Worm (Caenorhabditis elegans) whole organism, midembryonic: ENCODE results near the gene sde-2.
A peak's percentile ranks its signal among the peaks of the same experiment; 100 is the strongest.

Experiments
- T22C8.4 ChIP-seq: fragments of 200-800 bp; sonication (Bioruptor generic); IDR thresholded peaks from 2 replicates; pipeline ENCODE4 v1.3.6; 2022; ENCODE audit warnings: missing genetic modification characterization, missing compliant biosample characterization
- cog-1 ChIP-seq: sonication (generic microtip); optimal IDR thresholded peaks from 2 replicates; lab custom pipeline; 2016; ENCODE audit warnings: missing genetic modification characterization, missing compliant biosample characterization
- flt-1 ChIP-seq: fragments of 200-800 bp; sonication (Bioruptor generic); IDR thresholded peaks from 2 replicates; pipeline ENCODE4 v1.3.6; 2022; ENCODE audit warnings: missing genetic modification characterization, missing compliant biosample characterization
- klf-2 ChIP-seq: fragments of 200-800 bp; sonication (Bioruptor generic); conservative IDR thresholded peaks from 2 replicates; pipeline ENCODE4 v1.3.6; 2022; ENCODE audit warnings: missing genetic modification reagents, missing genetic modification characterization, missing compliant biosample characterization
- med-1 ChIP-seq: sonication (generic microtip); optimal IDR thresholded peaks from 2 replicates; lab custom pipeline; 2017; ENCODE audit warnings: missing genetic modification characterization, mild to moderate bottlenecking, missing compliant biosample characterization, antibody characterized with exemption, missing genetic modification reagents; ENCODE audit not compliant: insufficient read depth
- ref-1 ChIP-seq: fragments of 200-800 bp; sonication (Bioruptor generic); conservative IDR thresholded peaks from 2 replicates; pipeline ENCODE4 v1.3.6; 2022; ENCODE audit warnings: missing genetic modification reagents, missing genetic modification characterization, missing compliant biosample characterization
- tab-1 ChIP-seq: fragments of 200-800 bp; sonication (Bioruptor generic); IDR thresholded peaks from 2 replicates; pipeline ENCODE4 v1.3.6; 2022; ENCODE audit warnings: missing genetic modification characterization, missing compliant biosample characterization
- ztf-23 ChIP-seq: fragments of 200-800 bp; sonication (Bioruptor generic); IDR thresholded peaks from 2 replicates; pipeline ENCODE4 v1.3.6; 2022; ENCODE audit warnings: missing genetic modification reagents, missing genetic modification characterization, missing compliant biosample characterization
- ztf-29 ChIP-seq: fragments of 200-800 bp; sonication (Bioruptor generic); IDR thresholded peaks from 2 replicates; pipeline ENCODE4 v1.3.6; 2022; ENCODE audit warnings: missing genetic modification reagents, missing genetic modification characterization, missing compliant biosample characterization

The sde-2 gene

ce11 chrV:13652322-13652721 is 24.9 kb downstream of the sde-2 start:
- TF ChIP-seq ztf-29, result no peak
- TF ChIP-seq flt-1 (GFP tag; lab: Robert Waterston, UW), result no peak
- no peak for TF ChIP-seq cog-1 (tag; lab: Kevin White, UChicago)
- TF ChIP-seq tab-1 (GFP tag; lab: Robert Waterston, UW), result no peak
- TF ChIP-seq klf-2 (GFP tag; lab: Robert Waterston, UW), result no peak
- TF ChIP-seq ref-1 (GFP tag; lab: Robert Waterston, UW), result no peak
- no peak for TF ChIP-seq med-1 (GFP tag; lab: Kevin White, UChicago)
- no peak for TF ChIP-seq ztf-23
- TF ChIP-seq T22C8.4, result no peak

DNA sequence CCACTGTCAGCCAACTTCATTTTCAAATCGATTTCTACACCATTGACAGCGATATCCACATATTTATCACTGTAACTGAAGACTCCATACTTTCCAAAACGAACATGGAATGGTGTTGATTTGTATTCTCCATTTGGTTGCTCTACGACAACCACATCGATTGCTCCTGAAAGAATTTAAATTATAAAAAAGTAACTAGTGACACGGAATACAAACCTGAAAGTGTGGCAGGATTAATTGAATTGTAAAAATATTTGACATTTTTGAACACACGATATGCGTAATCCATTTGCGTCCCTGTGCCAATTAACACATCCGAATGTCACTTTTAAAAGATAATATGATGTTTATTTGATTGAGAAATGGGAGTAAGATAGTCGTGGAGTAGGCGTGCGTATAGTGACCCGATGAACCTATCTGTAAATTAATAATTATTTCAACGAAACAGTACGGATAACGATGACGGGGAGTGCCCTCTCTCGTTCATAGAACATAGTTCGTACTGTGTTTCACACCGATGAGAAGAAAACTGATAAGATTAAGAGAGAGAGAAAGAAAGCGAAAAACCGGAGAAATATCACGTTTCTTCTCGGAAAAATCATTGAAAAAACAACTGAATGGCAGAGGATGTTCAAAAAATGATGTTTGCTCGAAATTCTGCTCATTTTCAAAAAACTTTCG is 26.5 kb downstream of the sde-2 start, which contains the start of gene lpin-1:
lpin-1 (minus strand) TSS at position 417 of the 681 bp plus-strand sequence.
- TF ChIP-seq ztf-29 (no peak), klf-2 (GFP tag; lab: Robert Waterston, UW) (no peak), cog-1 (tag; lab: Kevin White, UChicago) (no peak), tab-1 (GFP tag; lab: Robert Waterston, UW) (no peak), flt-1 (GFP tag; lab: Robert Waterston, UW) (no peak), med-1 (GFP tag; lab: Kevin White, UChicago) (no peak), ztf-23 (no peak), ref-1 (GFP tag; lab: Robert Waterston, UW) (no peak), T22C8.4 (no peak)

- TF ChIP-seq klf-2 (GFP tag; lab: Robert Waterston, UW) (no peak), cog-1 (tag; lab: Kevin White, UChicago) (no peak), tab-1 (GFP tag; lab: Robert Waterston, UW) (no peak), ztf-23 (no peak), med-1 (GFP tag; lab: Kevin White, UChicago) (no peak), T22C8.4 (no peak), flt-1 (GFP tag; lab: Robert Waterston, UW) (no peak), ztf-29 (no peak), ref-1 (GFP tag; lab: Robert Waterston, UW) (no peak)
Measured at ce11 chrV:13654394-13654792, 27.0 kb downstream of the sde-2 start.

DNA sequence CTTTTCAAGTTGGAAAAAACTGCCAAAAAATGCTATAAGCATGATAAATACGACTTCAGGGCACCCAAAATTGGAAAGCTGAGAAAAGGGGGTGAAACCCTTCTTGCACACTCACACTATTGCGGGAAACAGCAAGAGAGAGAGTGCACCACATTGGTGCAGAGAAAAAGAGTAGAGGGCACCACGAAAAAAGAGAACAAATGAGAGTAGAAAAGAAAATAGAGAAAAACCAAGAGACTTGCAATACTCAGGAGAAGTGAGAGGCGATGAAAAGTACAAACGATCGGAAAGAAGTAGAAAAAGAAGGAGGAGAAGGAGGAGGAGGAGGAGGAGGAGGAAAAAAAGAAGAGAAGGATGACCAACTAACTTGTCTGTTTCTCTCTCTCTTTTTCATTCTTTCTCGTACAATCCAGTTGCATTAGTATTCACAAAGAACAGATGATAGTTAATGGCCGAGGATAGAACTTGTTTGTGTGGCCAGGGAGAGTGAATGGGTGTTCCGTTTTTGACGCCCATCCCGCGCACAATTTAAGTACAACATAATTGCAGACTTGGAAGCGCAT is 27.9 kb downstream of the sde-2 start:
- TF ChIP-seq flt-1 (GFP tag; lab: Robert Waterston, UW), result no peak
- TF ChIP-seq cog-1 (tag; lab: Kevin White, UChicago), result peak; percentile 69

DNA sequence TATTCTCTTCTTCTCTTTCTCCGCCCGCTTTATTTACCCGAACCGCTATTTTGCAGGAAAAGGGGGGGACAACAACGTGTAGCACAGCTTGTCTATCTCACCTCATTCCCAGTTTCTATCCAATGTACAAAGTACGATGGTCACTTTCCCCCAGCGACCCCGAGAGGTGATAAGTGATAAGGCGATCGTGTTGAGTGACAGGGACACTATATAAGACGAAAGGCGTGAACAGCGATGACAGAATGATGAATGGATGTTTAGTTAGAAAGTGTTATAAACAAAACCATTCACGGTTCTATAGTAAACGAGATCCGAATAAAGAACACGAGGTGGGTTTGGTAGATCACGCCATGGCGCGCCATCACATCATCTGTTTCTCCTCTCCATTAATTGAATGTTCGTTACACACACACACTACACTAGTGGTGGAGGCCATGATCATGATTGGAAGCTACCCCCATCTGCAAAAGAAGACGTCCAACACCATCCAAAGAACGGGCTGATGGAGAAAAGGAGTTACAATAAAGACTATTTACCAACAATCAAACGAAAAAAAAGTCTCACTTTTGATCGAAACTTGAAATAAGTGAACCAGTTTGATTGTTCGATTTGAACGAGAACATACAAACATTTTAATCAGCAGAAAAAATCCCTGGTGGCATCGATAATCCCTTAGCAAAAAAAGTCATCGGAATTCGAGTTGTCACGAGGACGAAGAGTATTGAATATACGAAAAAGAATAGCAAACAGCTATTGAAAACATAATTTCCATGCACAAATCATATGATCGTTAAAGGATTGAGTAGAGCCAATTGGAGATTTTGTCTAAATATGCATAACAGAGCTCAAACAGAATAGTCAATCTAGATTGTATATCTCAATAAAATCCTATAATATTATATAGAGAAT is 29.2 kb downstream of the sde-2 start:
- no peak for TF ChIP-seq med-1 (GFP tag; lab: Kevin White, UChicago)
- TF ChIP-seq flt-1 (GFP tag; lab: Robert Waterston, UW), result no peak
- TF ChIP-seq cog-1 (tag; lab: Kevin White, UChicago), result no peak
- TF ChIP-seq ztf-29, result no peak
- no peak for TF ChIP-seq klf-2 (GFP tag; lab: Robert Waterston, UW)
- no peak for TF ChIP-seq ref-1 (GFP tag; lab: Robert Waterston, UW)

DNA sequence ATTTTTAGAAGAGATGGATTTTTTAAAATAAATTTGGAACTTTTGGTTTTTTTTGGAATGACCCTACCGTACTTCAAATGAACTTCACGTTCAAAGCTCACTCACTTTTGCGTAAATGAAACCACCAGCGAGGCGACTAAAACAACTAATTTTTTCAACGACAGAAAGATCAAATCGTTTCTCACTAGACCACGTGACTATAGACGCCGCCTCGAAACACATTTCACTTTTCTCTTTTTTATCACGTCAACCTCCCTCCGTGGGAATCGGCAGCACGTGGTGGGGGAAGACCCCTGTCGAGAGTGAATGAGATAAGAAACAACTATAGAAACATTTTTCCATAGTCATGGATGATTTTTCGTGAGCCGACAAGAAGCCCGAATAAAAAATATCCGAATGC is 29.9 kb downstream of the sde-2 start:
- TF ChIP-seq tab-1 (GFP tag; lab: Robert Waterston, UW), result no peak
- TF ChIP-seq ref-1 (GFP tag; lab: Robert Waterston, UW), result no peak
- TF ChIP-seq ztf-29, result no peak
- no peak for TF ChIP-seq med-1 (GFP tag; lab: Kevin White, UChicago)
- TF ChIP-seq T22C8.4, result no peak
- TF ChIP-seq flt-1 (GFP tag; lab: Robert Waterston, UW), result no peak
- no peak for TF ChIP-seq cog-1 (tag; lab: Kevin White, UChicago)
- no peak for TF ChIP-seq klf-2 (GFP tag; lab: Robert Waterston, UW)
- no peak for TF ChIP-seq ztf-23

ce11 chrV:13657841-13658338 is 30.5 kb downstream of the sde-2 start:
- TF ChIP-seq ref-1 (GFP tag; lab: Robert Waterston, UW) (no peak), ztf-29 (no peak), flt-1 (GFP tag; lab: Robert Waterston, UW) (no peak), ztf-23 (no peak), tab-1 (GFP tag; lab: Robert Waterston, UW) (no peak), T22C8.4 (no peak), med-1 (GFP tag; lab: Kevin White, UChicago) (no peak), klf-2 (GFP tag; lab: Robert Waterston, UW) (no peak), cog-1 (tag; lab: Kevin White, UChicago) (no peak)

ce11 chrV:13658577-13658976 is 31.2 kb downstream of the sde-2 start:
- TF ChIP-seq med-1 (GFP tag; lab: Kevin White, UChicago) (no peak), tab-1 (GFP tag; lab: Robert Waterston, UW) (no peak), klf-2 (GFP tag; lab: Robert Waterston, UW) (0 out of 2 replicates have a peak, but pooled peaks have one; percentile 48), T22C8.4 (no peak)

DNA sequence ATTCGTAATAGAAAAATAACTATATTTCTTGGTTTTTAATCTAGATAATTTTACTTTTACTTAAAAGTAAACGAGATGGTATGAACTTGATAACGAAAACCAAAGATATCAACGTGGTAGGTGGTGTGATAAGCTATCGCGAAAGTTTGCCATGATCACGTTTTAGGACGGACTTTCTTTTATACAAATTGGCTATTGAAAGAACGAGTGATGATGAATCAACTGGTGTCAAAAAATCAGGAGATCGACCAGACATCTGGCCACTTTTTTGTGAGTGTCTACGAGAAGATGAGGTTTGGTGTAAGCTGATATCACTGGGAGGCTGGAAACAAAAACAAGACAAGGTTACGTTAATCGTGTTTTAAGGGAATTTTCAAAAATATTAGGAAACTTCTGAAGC is 31.8 kb downstream of the sde-2 start:
- TF ChIP-seq ref-1 (GFP tag; lab: Robert Waterston, UW), result no peak
- no peak for TF ChIP-seq T22C8.4
- TF ChIP-seq cog-1 (tag; lab: Kevin White, UChicago), result no peak
- no peak for TF ChIP-seq tab-1 (GFP tag; lab: Robert Waterston, UW)
- no peak for TF ChIP-seq med-1 (GFP tag; lab: Kevin White, UChicago)
- no peak for TF ChIP-seq klf-2 (GFP tag; lab: Robert Waterston, UW)
- TF ChIP-seq ztf-29, result no peak
